Fruit fly (Drosophila melanogaster): ENCODE data around the gene Rpn1.

DNA sequence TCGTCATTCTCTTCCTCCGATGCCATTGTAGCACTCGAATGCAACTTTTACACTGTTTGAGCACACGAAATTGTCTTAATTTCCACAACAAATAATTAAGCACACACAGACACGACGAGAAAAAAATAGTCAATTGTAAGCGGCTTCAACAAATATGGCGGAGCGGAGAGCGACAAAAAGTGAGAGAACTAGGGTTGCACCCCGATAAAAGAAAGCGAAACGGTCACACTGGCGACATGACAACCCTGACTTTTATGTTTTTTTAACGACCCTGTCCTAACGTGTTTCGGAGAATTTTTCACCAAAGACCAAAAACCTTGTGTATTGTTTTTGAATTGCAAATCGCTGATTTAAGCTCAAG lies 4.8 kb upstream of the Rpn1 start, which contains the start of the genes Mi-2 and Prp3:
- TF ChIP-seq cnc (optimal IDR thresholded peaks at IDR 0.05), result no peak
- no peak for TF ChIP-seq ovo (GFP tag; optimal IDR thresholded peaks at IDR 0.05)
- no peak for TF ChIP-seq tj (GFP tag; optimal IDR thresholded peaks at IDR 0.05)
- peak; percentile 47 for TF ChIP-seq pad (GFP tag; optimal IDR thresholded peaks at IDR 0.05)
- TF ChIP-seq CG7101 (tag; optimal IDR thresholded peaks at IDR 0.05), result peak; percentile 51
- TF ChIP-seq Clk (GFP tag; optimal IDR thresholded peaks at IDR 0.05), result no peak
- peak; percentile 51 for TF ChIP-seq bab1 (GFP tag; optimal IDR thresholded peaks at IDR 0.05)
